Worm (Caenorhabditis elegans) whole organism, L1 larva: Measurements from ENCODE around the gene srsx-25.

Source experiments
- alr-1 ChIP-seq: fragments of 200-800 bp; sonication (Bioruptor generic); optimal IDR thresholded peaks from 2 replicates; lab custom pipeline; 2018; ENCODE audit warnings: borderline replicate concordance, mild to moderate bottlenecking, missing genetic modification characterization, missing compliant biosample characterization
- ceh-82 ChIP-seq, 3 experiments: fragments of 150-350 bp in 1 of 3; sonication (generic microtip) in 2 of 3; optimal IDR thresholded peaks; 2 replicates each; lab custom pipeline; 2014 to 2017; ENCODE audit warnings: missing biosample characterization in 3 of 3, missing genetic modification characterization in 3 of 3
- efl-1 ChIP-seq, 4 experiments: fragments of 150-350 bp; optimal IDR thresholded peaks in 3 of 4; peaks in 1 of 4; 1 replicate in 1 of 4; 2 replicates in 3 of 4; lab custom pipeline; 2014; ENCODE audit warnings: missing biosample characterization in 2 of 4, missing genetic modification characterization in 2 of 4, missing genetic modification reagents in 2 of 4
- elt-2 ChIP-seq: sonication (generic microtip); optimal IDR thresholded peaks from 2 replicates; lab custom pipeline; 2016; ENCODE audit warnings: missing genetic modification characterization, mild to moderate bottlenecking, inconsistent platforms, missing compliant biosample characterization, missing genetic modification reagents
- jun-1 ChIP-seq: fragments of 150-350 bp; optimal IDR thresholded peaks from 2 replicates; lab custom pipeline; 2014; ENCODE audit warnings: missing biosample characterization, missing genetic modification reagents, missing genetic modification characterization
- lsy-2 ChIP-seq, 2 experiments: fragments of 150-350 bp; optimal IDR thresholded peaks; 2 replicates each; lab custom pipeline; 2014; ENCODE audit warnings: missing biosample characterization in 2 of 2, missing genetic modification characterization in 2 of 2
- nhr-28 ChIP-seq: fragments of 150-350 bp; optimal IDR thresholded peaks from 2 replicates; lab custom pipeline; 2014; ENCODE audit warnings: missing biosample characterization, missing genetic modification characterization
- snpc-4 ChIP-seq: fragments of 150-350 bp; optimal IDR thresholded peaks from 2 replicates; lab custom pipeline; 2014; ENCODE audit warnings: missing biosample characterization, missing genetic modification characterization
- unc-98 ChIP-seq: fragments of 200-800 bp; sonication (Bioruptor generic); IDR thresholded peaks from 2 replicates; pipeline ENCODE4 v1.3.6; 2022; ENCODE audit warnings: missing genetic modification characterization, missing compliant biosample characterization

DNA sequence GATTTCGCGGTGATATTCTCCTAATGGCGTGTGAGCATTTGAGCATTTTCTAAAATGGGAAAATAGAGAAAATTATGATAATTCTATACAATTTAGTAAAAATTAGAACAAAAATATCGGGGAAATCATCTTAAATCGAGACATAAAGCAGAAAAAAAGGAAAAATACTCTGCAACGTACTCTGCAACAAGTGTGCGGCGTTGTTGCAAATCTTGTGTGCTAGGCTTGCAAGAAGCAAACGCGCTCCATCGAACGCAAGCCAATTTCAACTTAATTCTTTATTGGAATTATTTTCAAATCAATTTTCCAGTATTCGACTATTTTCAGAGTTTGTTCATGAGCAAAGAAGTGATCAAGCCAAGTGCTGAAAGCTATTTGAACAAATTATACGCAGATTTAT lies 21.1 kb downstream of the srsx-25 start, which contains the start of the genes Y62E10A.20, Y62E10A.23 and mdt-9:
- TF ChIP-seq jun-1 (tag; lab: Kevin White, UChicago) = peak; percentile 64
- peak; percentile 12 for TF ChIP-seq elt-2 (tag; lab: Kevin White, UChicago)
- no peak for TF ChIP-seq alr-1 (tag; lab: Kevin White, UChicago)
- TF ChIP-seq snpc-4 (tag; lab: Kevin White, UChicago) = peak; percentile 28
- no peak for TF ChIP-seq unc-98
- peak; percentile 81 to 91 for TF ChIP-seq lsy-2 (tag; optimal IDR thresholded peaks at IDR 0.05; lab: Kevin White, UChicago)
- TF ChIP-seq nhr-28 (tag; lab: Kevin White, UChicago) = no peak
- TF ChIP-seq ceh-82 (tag; optimal IDR thresholded peaks at IDR 0.05; lab: Kevin White, UChicago) = peak; percentile 69 to 86 (median 80)
- TF ChIP-seq efl-1 (optimal IDR thresholded peaks at IDR 0.05; lab: Kevin White, UChicago) = peak; percentile 75 to 76
- TF ChIP-seq efl-1 (GFP tag; optimal IDR thresholded peaks at IDR 0.05 in 1 of 2; lab: Kevin White, UChicago) = peak; percentile 70 to 97
